Worm (Caenorhabditis elegans): Measurements from ENCODE around the gene cpg-4.

- TF ChIP-seq lsy-2 (tag; optimal IDR thresholded peaks at IDR 0.05) (peak; percentile 65 to 91), dmd-9 (GFP tag; IDR thresholded peaks at IDR 0.05) (peak; percentile 64; the same call in 1 of the 2 replicates), nhr-11 (tag; optimal IDR thresholded peaks at IDR 0.05) (peak; percentile 92), nhr-237 (tag; optimal IDR thresholded peaks at IDR 0.05) (no peak), nhr-28 (tag; optimal IDR thresholded peaks at IDR 0.05) (peak; percentile 98), unc-62 (GFP tag; optimal IDR thresholded peaks at IDR 0.05 in 1 of 2) (peak in 1 of 2 experiments; percentile 99), unc-62 (tag; optimal IDR thresholded peaks at IDR 0.05) (no peak), nhr-25 (tag; optimal IDR thresholded peaks at IDR 0.05; ENCODE audit: borderline replicate concordance, insufficient read depth) (peak; percentile 81), fkh-10 (GFP tag; optimal IDR thresholded peaks at IDR 0.05) (peak; percentile 80), lir-3 (tag; optimal IDR thresholded peaks at IDR 0.05) (no peak), F10B5.3 (tag; optimal IDR thresholded peaks at IDR 0.05) (peak; percentile 51)
These were observed 4.2 kb downstream of the cpg-4 start for ce11 chrV:6000368-6000802.
